Worm (Caenorhabditis elegans) whole organism, dauer: ENCODE measurements around the gene melo-3.
"Not testable (repeated sequence)": the region's sequence is repeated elsewhere in the genome, so short reads cannot be mapped to it uniquely, and the experiment has no call there.

ENCODE experiments used
- unc-62 ChIP-seq: sonication (generic microtip); optimal IDR thresholded peaks from 2 replicates; lab custom pipeline; 2017; ENCODE audit warnings: missing biosample characterization, missing genetic modification reagents, missing genetic modification characterization

melo-3 gene

ce11 chrV:15036769-15037168 is at the start of gene melo-3:
TSS of gene melo-3 (minus strand) at chrV:15036869.
- not testable (repeated sequence) for TF ChIP-seq unc-62

ce11 chrV:15085335-15085800 is 48.7 kb upstream of the melo-3 start, which contains the start of the genes ahsa-1 and C01G10.7:
TSS of gene ahsa-1 (minus strand) at chrV:15085385.
TSS of gene C01G10.7 (plus strand) at chrV:15085747.
- TF ChIP-seq unc-62: no peak

ce11 chrV:15083659-15084058 is 47.0 kb upstream of the melo-3 start:
- no peak for TF ChIP-seq unc-62

ce11 chrV:15082291-15082690 is 45.6 kb upstream of the melo-3 start, which contains the start of the genes C01G10.10 and C01G10.9:
TSS of gene C01G10.10 (minus strand) at chrV:15082441.
TSS of gene C01G10.9 (plus strand) at chrV:15082530.
- no peak for TF ChIP-seq unc-62

- TF ChIP-seq unc-62: no peak
These were observed 41.9 kb upstream of the melo-3 start for ce11 chrV:15078560-15078959.

DNA sequence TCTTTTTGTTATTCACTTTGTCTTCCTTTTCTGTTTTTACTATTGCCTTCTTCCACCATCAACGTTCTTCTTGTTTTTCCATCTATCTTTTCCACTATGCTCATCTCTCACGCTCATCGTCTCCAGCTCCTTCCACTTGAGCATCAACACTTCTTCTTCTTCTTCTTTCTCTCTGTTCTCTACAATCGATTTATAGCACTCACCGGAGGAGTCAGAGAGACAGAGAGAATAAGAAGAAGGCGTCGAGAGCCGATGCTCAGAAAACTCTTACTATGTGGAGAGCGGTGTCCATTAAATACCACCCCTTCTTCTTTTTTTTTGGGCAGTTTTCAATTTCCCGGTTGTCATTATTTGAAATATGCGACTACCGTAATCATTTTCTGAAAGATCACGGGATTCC is 38.2 kb upstream of the melo-3 start:
- TF ChIP-seq unc-62: no peak

DNA sequence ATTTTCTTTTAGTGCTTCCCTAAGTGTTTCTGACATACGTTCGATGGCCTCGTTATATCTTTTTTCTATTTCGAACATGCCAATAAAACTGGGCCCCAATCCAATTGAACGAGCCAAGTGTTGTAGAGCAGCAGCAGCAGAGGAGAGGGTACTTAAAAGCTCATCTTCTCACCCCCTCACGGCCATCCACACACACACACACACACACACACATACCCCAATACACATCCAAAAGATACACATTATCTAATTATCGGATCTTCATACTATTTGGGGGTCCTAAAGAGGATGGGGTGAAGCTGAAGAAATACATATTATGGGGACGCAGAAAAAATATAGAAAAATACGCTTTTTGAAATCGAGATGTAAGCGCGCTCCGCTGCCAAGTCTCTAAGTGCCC is 36.1 kb upstream of the melo-3 start:
- no peak for TF ChIP-seq unc-62

ce11 chrV:15071015-15071810 is 34.5 kb upstream of the melo-3 start, which contains the start of gene unc-76:
TSS of gene unc-76 (plus strand) at chrV:15071760.
- TF ChIP-seq unc-62: no peak

DNA sequence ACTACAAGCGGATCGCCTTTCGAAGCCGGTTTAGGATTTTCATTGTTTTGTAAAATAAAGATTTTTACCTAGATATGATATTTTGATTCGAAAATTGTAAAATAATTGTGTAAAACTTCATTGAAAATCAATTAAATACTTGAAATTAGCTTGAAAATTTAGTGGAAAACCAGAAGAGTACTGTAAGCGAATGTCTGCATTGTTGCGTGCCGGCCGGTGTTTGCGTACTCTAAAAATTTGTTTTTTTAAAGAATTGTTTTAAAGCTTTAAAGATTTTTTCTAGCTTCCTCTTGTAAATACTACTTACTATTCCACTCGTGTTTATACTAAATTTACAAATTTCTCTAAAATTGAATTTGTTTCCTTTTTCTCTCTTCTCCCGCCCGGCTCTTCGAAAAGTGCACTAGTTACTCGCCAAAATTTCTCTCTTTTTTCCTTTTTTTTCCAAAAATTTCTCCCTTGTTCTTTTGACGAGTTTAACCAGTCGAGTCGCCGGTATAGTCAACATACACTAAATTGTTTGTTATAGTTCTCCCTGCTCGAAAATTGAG is 32.8 kb upstream of the melo-3 start:
- no peak for TF ChIP-seq unc-62

ce11 chrV:15068378-15068777 is 31.7 kb upstream of the melo-3 start, which contains the start of gene dnj-3:
TSS of gene dnj-3 (plus strand) at chrV:15068678.
- TF ChIP-seq unc-62: no peak

DNA sequence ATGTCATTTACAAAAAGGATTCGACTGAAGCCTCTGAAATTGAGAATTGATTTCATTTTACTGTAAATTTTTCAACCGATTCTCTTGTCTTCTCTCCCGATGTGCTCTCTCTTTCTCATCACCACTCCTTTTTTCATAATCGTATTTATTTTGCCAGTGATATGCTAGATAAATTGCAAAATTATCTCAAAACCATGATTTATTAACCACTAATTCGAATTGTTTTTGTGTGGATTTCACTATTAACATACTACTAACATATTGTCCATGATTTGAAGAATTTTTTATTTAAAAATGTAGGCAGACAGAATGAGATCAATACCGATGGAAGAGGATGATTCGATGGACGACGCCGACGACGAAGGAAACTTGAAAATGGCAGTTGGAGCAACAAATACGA is 30.5 kb upstream of the melo-3 start, which contains the start of gene C25D7.10:
Gene C25D7.10, plus strand, starts transcription at position 301 of the 400 bp plus-strand sequence.
- TF ChIP-seq unc-62: no peak

- no peak for TF ChIP-seq unc-62
These were observed 29.2 kb upstream of the melo-3 start, which contains the start of gene otub-1 for ce11 chrV:15065837-15066348. TSS of gene otub-1 (plus strand) at chrV:15066298.

DNA sequence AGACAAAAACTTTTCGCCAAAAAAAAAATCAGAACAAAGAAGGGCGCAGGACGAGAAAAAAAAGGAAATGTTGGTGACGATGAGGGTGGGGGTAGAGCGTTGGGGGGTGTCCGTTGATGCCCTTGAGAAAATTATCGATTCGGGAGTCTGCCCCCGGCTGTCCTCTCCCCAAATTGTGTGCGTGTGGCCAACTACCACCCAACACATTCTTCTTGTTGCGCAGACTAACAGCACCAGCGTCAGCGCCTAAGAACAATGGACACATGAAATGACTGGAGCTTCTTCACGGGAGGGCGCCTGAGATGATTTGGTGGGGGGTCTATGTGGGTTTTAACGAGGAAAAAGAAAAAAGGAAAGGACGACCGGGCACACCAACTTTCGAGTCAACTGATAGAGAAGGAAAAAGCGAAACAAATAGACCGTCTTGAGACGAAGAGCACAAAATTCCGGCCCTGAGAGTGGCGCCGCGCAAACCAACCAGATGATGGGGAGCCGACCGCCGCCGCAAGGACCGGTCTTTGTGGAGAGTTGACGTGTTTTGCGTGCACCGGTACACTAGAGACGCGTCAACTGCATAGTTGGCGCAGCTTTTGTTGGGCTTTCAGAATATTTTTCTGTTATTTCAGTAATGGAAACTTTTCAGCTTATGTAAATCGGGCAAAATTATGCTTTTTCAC is 28.5 kb upstream of the melo-3 start, which contains the start of gene C25D7.9:
Gene C25D7.9, plus strand, starts transcription at position 68 of the 677 bp plus-strand sequence.
- no peak for TF ChIP-seq unc-62

ce11 chrV:15063987-15064386 is 27.3 kb upstream of the melo-3 start, which contains the start of gene rap-2:
TSS of gene rap-2 (minus strand) at chrV:15064087.
- TF ChIP-seq unc-62: no peak

DNA sequence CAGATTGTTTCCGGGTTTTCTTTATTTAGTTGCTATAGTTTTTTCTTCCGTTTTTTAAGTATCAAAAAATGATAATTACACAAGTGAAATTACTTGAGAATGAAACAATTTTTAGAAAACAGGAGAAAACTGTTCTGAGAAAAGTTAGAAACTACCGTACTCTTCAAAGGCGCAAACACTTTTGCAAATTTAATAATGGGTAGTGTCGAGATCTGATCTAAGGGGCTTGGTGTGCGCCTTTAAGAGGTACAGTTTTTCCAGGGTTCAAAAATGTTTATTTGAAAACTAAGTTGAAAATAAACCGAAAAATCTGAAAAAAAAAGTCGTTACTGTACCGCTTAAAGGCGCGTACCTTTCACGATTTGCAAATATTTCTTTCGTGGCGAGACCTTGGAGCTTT is 23.9 kb upstream of the melo-3 start:
- TF ChIP-seq unc-62: no peak

DNA sequence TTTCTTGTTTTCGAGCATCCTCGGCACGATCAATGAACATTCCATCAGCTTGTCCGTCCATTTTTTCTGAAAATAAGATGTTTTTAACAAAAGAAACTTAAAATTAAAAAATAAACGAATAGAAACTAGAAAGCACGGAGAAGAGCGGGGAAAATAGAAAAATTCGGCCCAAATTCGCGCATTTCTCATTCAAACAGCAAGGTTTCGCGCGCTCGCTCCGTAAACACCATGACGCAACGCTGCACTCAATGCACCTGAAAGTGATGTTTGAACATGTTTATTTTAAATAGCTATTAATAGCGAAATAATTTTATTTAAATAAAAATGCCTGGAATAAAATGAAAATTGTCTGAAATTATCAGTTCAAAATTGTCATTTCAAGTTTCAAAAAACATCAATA is 22.9 kb upstream of the melo-3 start, which contains the start of the genes mcm-3 and C25D7.15:
Gene mcm-3, minus strand, starts transcription at position 66 of the 400 bp plus-strand sequence.
Gene C25D7.15, plus strand, starts transcription at position 275 of the 400 bp plus-strand sequence.
- TF ChIP-seq unc-62: no peak
